Fruit fly (Drosophila melanogaster) whole organism, embryonic: ENCODE data around the gene obst-F.

ENCODE experiments used
- Awh ChIP-seq: fragments of 200-800 bp; sonication (Bioruptor generic); IDR thresholded peaks from 2 replicates; pipeline ENCODE4, ENCODE4 v1.3.6; 2022; ENCODE audit warnings: missing biosample characterization, missing genetic modification characterization
- B-H2 ChIP-seq: fragments of 200-800 bp; sonication (Bioruptor generic); optimal IDR thresholded peaks from 2 replicates; lab custom pipeline; 2018; ENCODE audit warnings: missing biosample characterization, mild to moderate bottlenecking, missing genetic modification characterization
- Bdp1 ChIP-seq: fragments of 200-800 bp; sonication (Bioruptor generic); optimal IDR thresholded peaks from 3 replicates; lab custom pipeline; 2016; ENCODE audit warnings: missing biosample characterization, missing genetic modification characterization
- CG10274 ChIP-seq: fragments of 200-800 bp; sonication (Bioruptor generic); optimal IDR thresholded peaks from 3 replicates; lab custom pipeline; 2017; ENCODE audit warnings: missing biosample characterization, mild to moderate bottlenecking, missing genetic modification characterization
- CG10979 ChIP-seq: fragments of 200-800 bp; sonication (Bioruptor generic); optimal IDR thresholded peaks from 2 replicates; lab custom pipeline; 2018; ENCODE audit warnings: missing biosample characterization, mild to moderate bottlenecking, missing genetic modification characterization, moderate library complexity
- CG11398 ChIP-seq: fragments of 200-800 bp; sonication (Bioruptor generic); optimal IDR thresholded peaks from 2 replicates; lab custom pipeline; 2016; ENCODE audit warnings: missing biosample characterization, missing genetic modification characterization
- CG12219 ChIP-seq: fragments of 200-800 bp; sonication (Bioruptor generic); optimal IDR thresholded peaks from 3 replicates; lab custom pipeline; 2018; ENCODE audit warnings: missing biosample characterization, mild to moderate bottlenecking, missing genetic modification characterization
- CG13424 ChIP-seq: fragments of 200-800 bp; sonication (Bioruptor generic); optimal IDR thresholded peaks from 2 replicates; lab custom pipeline; 2019; ENCODE audit warnings: missing biosample characterization, mild to moderate bottlenecking, missing genetic modification characterization, moderate library complexity
- CG1603 ChIP-seq: fragments of 200-800 bp; sonication (Bioruptor generic); optimal IDR thresholded peaks from 2 replicates; lab custom pipeline; 2019; ENCODE audit warnings: missing biosample characterization, mild to moderate bottlenecking, missing genetic modification characterization, moderate library complexity
- CG17361 ChIP-seq: fragments of 200-800 bp; sonication (Bioruptor generic); IDR thresholded peaks from 3 replicates; pipeline ENCODE4 v1.3.6; 2022; ENCODE audit warnings: missing biosample characterization, missing genetic modification characterization
- CG17385 ChIP-seq: fragments of 200-800 bp; sonication (Bioruptor generic); optimal IDR thresholded peaks from 3 replicates; lab custom pipeline; 2018; ENCODE audit warnings: missing biosample characterization, mild to moderate bottlenecking, missing genetic modification characterization
- CG2116 ChIP-seq: fragments of 200-800 bp; sonication (Bioruptor generic); optimal IDR thresholded peaks from 3 replicates; lab custom pipeline; 2018; ENCODE audit warnings: missing biosample characterization, mild to moderate bottlenecking, missing genetic modification characterization
- CG31388 ChIP-seq: fragments of 200-800 bp; sonication (Bioruptor generic); optimal IDR thresholded peaks from 2 replicates; lab custom pipeline; 2016; ENCODE audit warnings: missing biosample characterization, missing genetic modification characterization
- CG31441 ChIP-seq: fragments of 200-800 bp; sonication (Bioruptor generic); IDR thresholded peaks from 2 replicates; pipeline ENCODE4 v1.3.6; 2022; ENCODE audit warnings: missing biosample characterization, missing genetic modification characterization
- CG7372 ChIP-seq: fragments of 200-800 bp; sonication (Bioruptor generic); IDR thresholded peaks from 2 replicates; pipeline ENCODE4 v1.3.6; 2022; ENCODE audit warnings: missing biosample characterization, missing genetic modification characterization
- CG7963 ChIP-seq: fragments of 200-800 bp; sonication (Bioruptor generic); IDR thresholded peaks from 3 replicates; pipeline ENCODE4 v1.3.6; 2022; ENCODE audit warnings: missing biosample characterization, missing genetic modification characterization; ENCODE audit not compliant: partially characterized antibody
- CG9797 ChIP-seq: fragments of 200-800 bp; sonication (Bioruptor generic); optimal IDR thresholded peaks from 3 replicates; lab custom pipeline; 2018; ENCODE audit warnings: missing biosample characterization, mild to moderate bottlenecking, missing genetic modification characterization
- CHES-1-like ChIP-seq: fragments of 200-800 bp; sonication (Bioruptor generic); optimal IDR thresholded peaks from 2 replicates; lab custom pipeline; 2016; ENCODE audit warnings: missing biosample characterization, missing genetic modification characterization
- Camta ChIP-seq: fragments of 200-800 bp; sonication (Bioruptor generic); optimal IDR thresholded peaks from 2 replicates; lab custom pipeline; 2016; ENCODE audit warnings: missing biosample characterization, missing genetic modification characterization
- D19B ChIP-seq: fragments of 200-800 bp; sonication (Bioruptor generic); optimal IDR thresholded peaks from 2 replicates; lab custom pipeline; 2017; ENCODE audit warnings: missing biosample characterization, mild to moderate bottlenecking, missing genetic modification characterization
- Doc3 ChIP-seq: fragments of 200-800 bp; sonication (Bioruptor generic); IDR thresholded peaks from 3 replicates; pipeline ENCODE4 v1.3.6; 2022; ENCODE audit warnings: missing biosample characterization, missing genetic modification characterization; ENCODE audit not compliant: partially characterized antibody
- Dref ChIP-seq: fragments of 200-800 bp; sonication (Bioruptor generic); IDR thresholded peaks from 2 replicates; pipeline ENCODE4 v1.3.6; 2022; ENCODE audit warnings: missing biosample characterization, missing genetic modification characterization
- Meics ChIP-seq: fragments of 200-800 bp; sonication (Bioruptor generic); optimal IDR thresholded peaks from 2 replicates; lab custom pipeline; 2017; ENCODE audit warnings: missing biosample characterization, mild to moderate bottlenecking, missing genetic modification characterization
- Nf-YA ChIP-seq: fragments of 200-800 bp; sonication (Bioruptor generic); IDR thresholded peaks from 2 replicates; pipeline ENCODE4 v1.3.6; 2022; ENCODE audit warnings: missing biosample characterization, missing genetic modification characterization
- Nf-YC ChIP-seq: fragments of 200-800 bp; optimal IDR thresholded peaks from 3 replicates; lab custom pipeline; 2019; ENCODE audit warnings: missing biosample characterization, mild to moderate bottlenecking, missing genetic modification characterization, moderate library complexity
- Pdp1 ChIP-seq, 2 experiments: fragments of 200-800 bp; sonication (Bioruptor generic); optimal IDR thresholded peaks; 3 replicates each; lab custom pipeline; 2016; ENCODE audit warnings: missing biosample characterization in 2 of 2, missing genetic modification characterization in 2 of 2, mild to moderate bottlenecking in 1 of 2, moderate library complexity in 1 of 2
- Rfx ChIP-seq: fragments of 200-800 bp; sonication (Bioruptor generic); IDR thresholded peaks from 2 replicates; pipeline ENCODE4 v1.3.6; 2022; ENCODE audit warnings: missing biosample characterization, missing genetic modification characterization
- Spps ChIP-seq: fragments of 200-800 bp; sonication (Bioruptor generic); optimal IDR thresholded peaks from 2 replicates; lab custom pipeline; 2018; ENCODE audit warnings: missing biosample characterization, mild to moderate bottlenecking, missing genetic modification characterization
- TFAM ChIP-seq: fragments of 200-800 bp; sonication (Bioruptor generic); optimal IDR thresholded peaks from 2 replicates; lab custom pipeline; 2017; ENCODE audit warnings: missing biosample characterization, missing genetic modification characterization, inconsistent platforms
- Taf1 ChIP-seq: fragments of 200-800 bp; sonication (Bioruptor generic); IDR thresholded peaks from 2 replicates; pipeline ENCODE4 v1.3.6; 2022; ENCODE audit warnings: missing biosample characterization, missing genetic modification characterization
- bbx ChIP-seq: fragments of 200-800 bp; sonication (Bioruptor generic); IDR thresholded peaks from 2 replicates; pipeline ENCODE4 v1.3.6; 2022; ENCODE audit warnings: missing biosample characterization, missing genetic modification characterization; ENCODE audit not compliant: partially characterized antibody
- cg ChIP-seq: fragments of 200-800 bp; sonication (Bioruptor generic); optimal IDR thresholded peaks from 3 replicates; lab custom pipeline; 2019; ENCODE audit warnings: missing biosample characterization, mild to moderate bottlenecking, missing genetic modification characterization, moderate library complexity
- ci ChIP-seq: fragments of 200-800 bp; sonication (Bioruptor generic); IDR thresholded peaks from 3 replicates; pipeline ENCODE4 v1.3.6; 2022; ENCODE audit warnings: missing biosample characterization, missing genetic modification characterization
- cwo ChIP-seq: fragments of 200-800 bp; sonication (Bioruptor generic); optimal IDR thresholded peaks from 3 replicates; lab custom pipeline; 2017; ENCODE audit warnings: missing biosample characterization, missing genetic modification characterization, mild to moderate bottlenecking, moderate library complexity, missing genetic modification reagents
- danr ChIP-seq: fragments of 200-800 bp; sonication (Bioruptor generic); IDR thresholded peaks from 2 replicates; pipeline ENCODE4 v1.3.6; 2022; ENCODE audit warnings: missing biosample characterization, missing genetic modification characterization
- fd96Cb ChIP-seq: fragments of 200-800 bp; sonication (Bioruptor generic); optimal IDR thresholded peaks from 2 replicates; lab custom pipeline; 2018; ENCODE audit warnings: missing biosample characterization, mild to moderate bottlenecking, missing genetic modification characterization, moderate library complexity
- gce ChIP-seq: fragments of 200-800 bp; sonication (Bioruptor generic); IDR thresholded peaks from 3 replicates; pipeline ENCODE4 v1.3.6; 2022; ENCODE audit warnings: missing biosample characterization, missing genetic modification characterization
- grn ChIP-seq: fragments of 200-800 bp; sonication (Bioruptor generic); optimal IDR thresholded peaks from 3 replicates; lab custom pipeline; 2017; ENCODE audit warnings: missing biosample characterization, missing genetic modification characterization
- h ChIP-seq: fragments of >200 bp; optimal IDR thresholded peaks from 2 replicates; lab custom pipeline; 2017
- inv ChIP-seq: fragments of 200-800 bp; sonication (Bioruptor generic); IDR thresholded peaks from 2 replicates; pipeline ENCODE4 v1.3.6; 2022; ENCODE audit warnings: missing biosample characterization, missing genetic modification characterization; ENCODE audit not compliant: partially characterized antibody
- jing ChIP-seq: fragments of 200-800 bp; sonication (Bioruptor generic); optimal IDR thresholded peaks from 2 replicates; lab custom pipeline; 2018; ENCODE audit warnings: missing biosample characterization, mild to moderate bottlenecking, missing genetic modification characterization
- klu ChIP-seq: fragments of 200-800 bp; sonication (Bioruptor generic); IDR thresholded peaks from 2 replicates; pipeline ENCODE4 v1.3.6; 2022; ENCODE audit warnings: missing biosample characterization, missing genetic modification characterization
- mirr ChIP-seq: fragments of 200-800 bp; sonication (Bioruptor generic); optimal IDR thresholded peaks from 3 replicates; lab custom pipeline; 2018; ENCODE audit warnings: missing biosample characterization, mild to moderate bottlenecking, missing genetic modification characterization
- pnt ChIP-seq: fragments of 200-800 bp; sonication (Bioruptor generic); optimal IDR thresholded peaks from 3 replicates; lab custom pipeline; 2016; ENCODE audit warnings: missing biosample characterization, missing genetic modification characterization
- psq ChIP-seq: fragments of 200-800 bp; sonication (Bioruptor generic); optimal IDR thresholded peaks from 2 replicates; lab custom pipeline; 2017; ENCODE audit warnings: missing biosample characterization, missing genetic modification characterization
- sens ChIP-seq: fragments of 200-800 bp; sonication (Bioruptor generic); peaks from one replicate; lab custom pipeline; 2016; ENCODE audit warnings: missing biosample characterization, missing genetic modification characterization
- stc ChIP-seq: fragments of 200-800 bp; sonication (Bioruptor generic); IDR thresholded peaks from 2 replicates; pipeline ENCODE4 v1.3.6; 2022; ENCODE audit warnings: missing biosample characterization, missing genetic modification characterization
- sug ChIP-seq: fragments of 200-800 bp; optimal IDR thresholded peaks from 2 replicates; lab custom pipeline; 2019; ENCODE audit warnings: missing biosample characterization, mild to moderate bottlenecking, missing genetic modification characterization, moderate library complexity
- trem ChIP-seq: fragments of 200-800 bp; optimal IDR thresholded peaks from 3 replicates; lab custom pipeline; 2019; ENCODE audit warnings: missing biosample characterization, mild to moderate bottlenecking, missing genetic modification characterization, moderate library complexity

The obst-F gene

DNA sequence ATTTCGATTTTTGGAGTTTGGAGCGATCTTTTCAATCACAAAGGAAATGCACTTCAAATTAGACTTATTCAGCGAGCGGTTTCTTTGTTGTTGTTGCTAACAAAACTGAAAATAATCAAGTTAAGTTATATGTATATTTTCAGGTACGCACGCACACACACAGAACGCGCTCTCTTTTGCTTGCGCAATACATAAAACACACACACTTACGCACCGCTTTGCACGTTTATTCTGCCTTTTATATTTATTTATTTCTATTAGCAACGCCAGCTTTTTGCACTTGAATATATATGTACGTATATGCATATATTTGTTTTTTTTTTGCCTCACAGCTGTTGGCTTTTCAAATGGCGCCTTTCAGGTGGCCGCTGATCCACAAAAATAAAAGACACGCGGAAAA, 3.7 kb downstream of the obst-F start (continued):
- TF ChIP-seq CG17361 (no peak), gce (GFP tag; lab: Robert Waterston, UW) (no peak), CG7372 (GFP tag; lab: Robert Waterston, UW) (no peak)
- TF ChIP-seq, all 482 proteins: peak for 5

DNA sequence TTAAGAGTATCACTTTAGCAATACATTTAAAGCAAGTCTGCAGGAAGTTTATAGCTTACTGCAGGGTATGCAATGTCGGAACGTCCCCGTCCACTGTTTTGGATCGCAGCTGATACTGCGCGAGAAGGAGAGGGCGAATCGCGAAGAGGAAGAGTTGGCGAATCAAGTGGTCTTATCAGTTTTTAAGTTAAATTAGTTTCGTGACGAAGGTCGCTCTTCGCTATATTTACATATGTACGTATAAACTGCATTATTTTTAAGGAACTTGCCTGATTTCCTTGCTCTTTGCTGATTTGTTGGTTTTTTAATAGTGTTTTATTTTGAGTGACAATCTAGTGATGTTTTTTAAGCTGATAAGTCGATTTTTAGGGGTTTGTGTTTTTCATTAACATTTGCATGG, 4.2 kb downstream of the obst-F start:
- TF ChIP-seq Rfx (GFP tag; lab: Robert Waterston, UW), result no peak
- no peak for TF ChIP-seq Spps (tag; lab: Kevin White, UChicago)
- TF ChIP-seq sens, result no peak
- TF ChIP-seq ci, result no peak
- no peak for TF ChIP-seq sug (tag; lab: Kevin White, UChicago)
- no peak for TF ChIP-seq Doc3
- peak; percentile 29 for TF ChIP-seq CG10274 (GFP tag; lab: Kevin White, UChicago)
- no peak for TF ChIP-seq CG1603
- TF ChIP-seq Meics, result peak; percentile 92
- TF ChIP-seq jing (GFP tag; lab: Kevin White, UChicago), result no peak
- TF ChIP-seq Dref (GFP tag; lab: Robert Waterston, UW), result no peak
- TF ChIP-seq Taf1, result no peak
- no peak for TF ChIP-seq CG13424 (tag; lab: Kevin White, UChicago)
- TF ChIP-seq CG2116, result no peak
- peak; percentile 75 for TF ChIP-seq D19B (GFP tag; lab: Kevin White, UChicago)
- TF ChIP-seq CG17385 (GFP tag; lab: Kevin White, UChicago), result peak; percentile 38
- no peak for TF ChIP-seq pnt (GFP tag; lab: Kevin White, UChicago)
- TF ChIP-seq fd96Cb (tag; lab: Kevin White, UChicago), result no peak
- no peak for TF ChIP-seq Nf-YC

DNA sequence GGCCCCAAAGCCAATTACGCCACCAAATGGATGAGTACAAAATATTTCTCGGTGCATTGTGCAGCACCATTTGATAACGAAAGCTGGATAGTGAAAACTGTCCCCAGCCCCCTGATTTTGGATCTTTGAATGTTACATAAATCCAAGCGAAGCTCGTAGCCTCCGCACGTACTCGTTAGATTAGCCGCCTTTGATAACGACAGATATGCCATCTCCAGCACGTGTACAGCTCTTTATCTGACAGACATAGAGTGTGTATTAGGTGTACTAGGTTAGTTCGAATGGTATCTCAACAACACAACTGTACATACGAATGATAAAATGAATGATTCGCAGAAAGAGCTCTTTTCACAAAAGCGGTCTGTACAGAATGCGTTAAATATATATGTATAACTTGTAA, 5.1 kb downstream of the obst-F start:
- TF ChIP-seq Pdp1 (GFP tag; optimal IDR thresholded peaks at IDR 0.05; lab: Kevin White, UChicago) (peak in 1 of 2 experiments; percentile 54), cwo (GFP tag; lab: Kevin White, UChicago) (peak; percentile 85), stc (GFP tag; lab: Robert Waterston, UW) (no peak), mirr (GFP tag; lab: Kevin White, UChicago) (peak; percentile 20), grn (GFP tag; lab: Kevin White, UChicago) (peak; percentile 80), danr (GFP tag; lab: Robert Waterston, UW) (no peak)

DNA sequence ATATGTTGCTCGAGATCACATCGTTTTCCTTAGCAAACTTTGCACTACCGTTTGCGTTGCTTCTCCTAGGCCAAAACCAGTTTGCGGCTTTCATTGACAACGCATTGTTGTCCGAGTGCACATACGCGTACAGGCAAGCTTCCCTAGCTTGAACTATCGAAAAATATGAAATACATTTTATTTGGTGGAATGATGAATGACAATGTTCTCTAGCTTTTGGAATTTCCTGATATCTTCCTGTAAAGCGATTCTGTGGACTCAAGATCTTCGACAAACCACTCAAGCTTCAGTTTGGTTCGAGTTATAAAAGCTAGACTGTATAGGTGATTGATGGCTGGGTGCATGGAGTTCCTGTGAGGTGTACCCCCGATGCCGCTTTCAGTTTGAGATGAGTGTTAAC, 5.6 kb downstream of the obst-F start:
- TF ChIP-seq h (lab: Kevin White, UChicago) (no peak), CG10979 (tag; lab: Kevin White, UChicago) (peak; percentile 66), CG11398 (GFP tag; lab: Kevin White, UChicago) (no peak), Bdp1 (GFP tag; lab: Kevin White, UChicago) (peak; percentile 12), Camta (GFP tag; lab: Kevin White, UChicago) (peak; percentile 37), TFAM (no peak), CG31441 (GFP tag; lab: Robert Waterston, UW) (peak; percentile 80), B-H2 (GFP tag; lab: Kevin White, UChicago) (no peak), CG31388 (no peak), Nf-YA (GFP tag; lab: Robert Waterston, UW) (peak; percentile 58; the same call in 1 of the 2 replicates), CHES-1-like (GFP tag; lab: Kevin White, UChicago) (peak; percentile 34), inv (GFP tag; lab: Robert Waterston, UW) (no peak), Awh (GFP tag; lab: Robert Waterston, UW) (peak; percentile 58; the same call in 1 of the 2 replicates), CG12219 (GFP tag; lab: Kevin White, UChicago) (peak; percentile 65), CG7963 (GFP tag; lab: Robert Waterston, UW) (no peak), trem (tag; lab: Kevin White, UChicago) (peak; percentile 51), bbx (GFP tag; lab: Robert Waterston, UW) (no peak), cg (GFP tag; lab: Kevin White, UChicago) (no peak), CG9797 (GFP tag; lab: Kevin White, UChicago) (no peak), psq (GFP tag; lab: Kevin White, UChicago) (no peak), klu (peak; percentile 29; the same call in 1 of the 2 replicates)
